Fruit fly (Drosophila melanogaster) whole organism, embryonic: Measurements from ENCODE around the gene CG14401.
A peak's percentile ranks its signal among the peaks of the same experiment; 100 is the strongest.

Source experiments
- Adf1 ChIP-seq: fragments of 200-800 bp; sonication (Bioruptor generic); IDR thresholded peaks from 2 replicates; pipeline ENCODE4 v1.3.6; 2022; ENCODE audit warnings: missing biosample characterization, missing genetic modification characterization
- Atf6 ChIP-seq: fragments of 200-800 bp; sonication (Bioruptor generic); IDR thresholded peaks from 2 replicates; pipeline ENCODE4 v1.3.6; 2022; ENCODE audit warnings: missing biosample characterization, missing genetic modification characterization
- CG10654 ChIP-seq: fragments of 200-800 bp; sonication (Bioruptor generic); optimal IDR thresholded peaks from 2 replicates; lab custom pipeline; 2016; ENCODE audit warnings: missing biosample characterization, missing genetic modification characterization
- CG11085 ChIP-seq: fragments of 200-800 bp; sonication (Bioruptor generic); IDR thresholded peaks from 2 replicates; pipeline ENCODE4 v1.3.6; 2022; ENCODE audit warnings: missing biosample characterization, missing genetic modification characterization
- CG11398 ChIP-seq: fragments of 200-800 bp; sonication (Bioruptor generic); optimal IDR thresholded peaks from 2 replicates; lab custom pipeline; 2016; ENCODE audit warnings: missing biosample characterization, missing genetic modification characterization
- CG12219 ChIP-seq: fragments of 200-800 bp; sonication (Bioruptor generic); optimal IDR thresholded peaks from 3 replicates; lab custom pipeline; 2018; ENCODE audit warnings: missing biosample characterization, mild to moderate bottlenecking, missing genetic modification characterization
- CG13624 ChIP-seq: fragments of 200-800 bp; sonication (Bioruptor generic); optimal IDR thresholded peaks from 2 replicates; lab custom pipeline; 2016; ENCODE audit warnings: missing biosample characterization, missing genetic modification characterization
- CG13775 ChIP-seq: fragments of 200-800 bp; sonication (Bioruptor generic); optimal IDR thresholded peaks from 3 replicates; lab custom pipeline; 2017; ENCODE audit warnings: missing biosample characterization, mild to moderate bottlenecking, missing genetic modification characterization
- CG14710 ChIP-seq: fragments of 200-800 bp; sonication (Bioruptor generic); optimal IDR thresholded peaks from 3 replicates; lab custom pipeline; 2019; ENCODE audit warnings: missing biosample characterization, mild to moderate bottlenecking, missing genetic modification characterization, moderate library complexity
- CG16813 ChIP-seq: fragments of 200-800 bp; sonication (Bioruptor generic); IDR thresholded peaks from 3 replicates; pipeline ENCODE4 v1.3.6; 2022; ENCODE audit warnings: missing biosample characterization, missing genetic modification characterization; ENCODE audit not compliant: partially characterized antibody
- CG1792 ChIP-seq: fragments of 200-800 bp; sonication (Bioruptor generic); optimal IDR thresholded peaks from 2 replicates; lab custom pipeline; 2016; ENCODE audit warnings: missing biosample characterization, missing genetic modification characterization
- CG2202 ChIP-seq: fragments of 200-800 bp; sonication (Bioruptor generic); optimal IDR thresholded peaks from 2 replicates; lab custom pipeline; 2018; ENCODE audit warnings: missing biosample characterization, mild to moderate bottlenecking, missing genetic modification characterization
- CG2678 ChIP-seq: fragments of 200-800 bp; sonication (Bioruptor generic); optimal IDR thresholded peaks from 3 replicates; lab custom pipeline; 2019; ENCODE audit warnings: missing biosample characterization, mild to moderate bottlenecking, missing genetic modification characterization, moderate library complexity
- CG3995 ChIP-seq: fragments of 200-800 bp; sonication (Bioruptor generic); optimal IDR thresholded peaks from 3 replicates; lab custom pipeline; 2016; ENCODE audit warnings: missing biosample characterization, missing genetic modification characterization
- CG4328 ChIP-seq: fragments of 200-800 bp; sonication (Bioruptor generic); optimal IDR thresholded peaks from 3 replicates; lab custom pipeline; 2017; ENCODE audit warnings: missing biosample characterization, missing genetic modification reagents, missing genetic modification characterization
- CG7357 ChIP-seq: fragments of 200-800 bp; sonication (Bioruptor generic); IDR thresholded peaks from 3 replicates; pipeline ENCODE4 v1.3.6; 2022; ENCODE audit warnings: missing biosample characterization, missing genetic modification characterization
- CG7786 ChIP-seq: fragments of 200-800 bp; sonication (Bioruptor generic); optimal IDR thresholded peaks from 2 replicates; lab custom pipeline; 2016; ENCODE audit warnings: missing biosample characterization, missing genetic modification characterization
- CG8944 ChIP-seq: fragments of 200-800 bp; sonication (Bioruptor generic); optimal IDR thresholded peaks from 3 replicates; lab custom pipeline; 2016; ENCODE audit warnings: missing biosample characterization, missing genetic modification characterization
- CG9797 ChIP-seq: fragments of 200-800 bp; sonication (Bioruptor generic); optimal IDR thresholded peaks from 3 replicates; lab custom pipeline; 2018; ENCODE audit warnings: missing biosample characterization, mild to moderate bottlenecking, missing genetic modification characterization
- CoRest ChIP-seq: fragments of 200-800 bp; sonication (Bioruptor generic); optimal IDR thresholded peaks from 3 replicates; lab custom pipeline; 2018; ENCODE audit warnings: missing biosample characterization, mild to moderate bottlenecking, missing genetic modification characterization, moderate library complexity
- D19A ChIP-seq: fragments of 200-800 bp; optimal IDR thresholded peaks from 3 replicates; lab custom pipeline; 2019; ENCODE audit warnings: missing biosample characterization, mild to moderate bottlenecking, missing genetic modification characterization, moderate library complexity
- Dad ChIP-seq: fragments of 200-800 bp; sonication (Bioruptor generic); optimal IDR thresholded peaks from 3 replicates; lab custom pipeline; 2016; ENCODE audit warnings: missing biosample characterization, missing genetic modification characterization
- Hr51 ChIP-seq, 2 experiments: fragments of 200-800 bp; sonication (Bioruptor generic); optimal IDR thresholded peaks; 2 replicates in 1 of 2; 3 replicates in 1 of 2; lab custom pipeline; 2016 to 2018; ENCODE audit warnings: missing biosample characterization in 2 of 2, missing genetic modification characterization in 2 of 2, mild to moderate bottlenecking in 1 of 2, moderate library complexity in 1 of 2
- Kr ChIP-seq: fragments of 200-800 bp; sonication (Bioruptor generic); optimal IDR thresholded peaks from 2 replicates; lab custom pipeline; 2017; ENCODE audit warnings: missing biosample characterization, mild to moderate bottlenecking, missing genetic modification characterization
- Sox100B ChIP-seq: fragments of 200-800 bp; sonication (Bioruptor generic); optimal IDR thresholded peaks from 3 replicates; lab custom pipeline; 2018; ENCODE audit warnings: missing biosample characterization, mild to moderate bottlenecking, missing genetic modification characterization
- Xrp1 ChIP-seq: fragments of 200-800 bp; sonication (Bioruptor generic); IDR thresholded peaks from 2 replicates; pipeline ENCODE4 v1.3.6; 2022; ENCODE audit warnings: missing biosample characterization, missing genetic modification characterization
- al ChIP-seq: fragments of 200-800 bp; sonication (Bioruptor generic); IDR thresholded peaks from 2 replicates; pipeline ENCODE4 v1.3.6; 2022; ENCODE audit warnings: missing biosample characterization, missing genetic modification characterization
- amos ChIP-seq: fragments of 200-800 bp; sonication (Bioruptor generic); IDR thresholded peaks from 2 replicates; pipeline ENCODE4 v1.3.6; 2022; ENCODE audit warnings: missing biosample characterization, missing genetic modification characterization; ENCODE audit not compliant: partially characterized antibody
- chn ChIP-seq: fragments of 200-800 bp; sonication (Bioruptor generic); optimal IDR thresholded peaks from 2 replicates; lab custom pipeline; 2016; ENCODE audit warnings: missing biosample characterization, missing genetic modification characterization
- ci ChIP-seq: fragments of 200-800 bp; sonication (Bioruptor generic); IDR thresholded peaks from 3 replicates; pipeline ENCODE4 v1.3.6; 2022; ENCODE audit warnings: missing biosample characterization, missing genetic modification characterization
- croc ChIP-seq: fragments of 200-800 bp; sonication (Bioruptor generic); conservative IDR thresholded peaks from 3 replicates; pipeline ENCODE4 v1.3.6; 2022; ENCODE audit warnings: missing biosample characterization, missing genetic modification characterization
- cwo ChIP-seq: fragments of 200-800 bp; sonication (Bioruptor generic); optimal IDR thresholded peaks from 3 replicates; lab custom pipeline; 2017; ENCODE audit warnings: missing biosample characterization, missing genetic modification characterization, mild to moderate bottlenecking, moderate library complexity, missing genetic modification reagents
- dati ChIP-seq: fragments of 200-800 bp; sonication (Bioruptor generic); IDR thresholded peaks from 2 replicates; pipeline ENCODE4 v1.3.6; 2022; ENCODE audit warnings: missing biosample characterization, missing genetic modification characterization
- fd3F ChIP-seq: fragments of 200-800 bp; sonication (Bioruptor generic); optimal IDR thresholded peaks from 2 replicates; lab custom pipeline; 2018; ENCODE audit warnings: missing biosample characterization, mild to moderate bottlenecking, missing genetic modification characterization, moderate library complexity
- gce ChIP-seq: fragments of 200-800 bp; sonication (Bioruptor generic); IDR thresholded peaks from 3 replicates; pipeline ENCODE4 v1.3.6; 2022; ENCODE audit warnings: missing biosample characterization, missing genetic modification characterization
- her ChIP-seq: fragments of 200-800 bp; sonication (Bioruptor generic); optimal IDR thresholded peaks from 2 replicates; lab custom pipeline; 2016; ENCODE audit warnings: missing biosample characterization, missing genetic modification characterization
- insv ChIP-seq, 2 experiments: fragments of 200-800 bp; sonication (Bioruptor generic); optimal IDR thresholded peaks; 3 replicates each; lab custom pipeline; 2016 to 2018; ENCODE audit warnings: missing biosample characterization in 2 of 2, missing genetic modification characterization in 2 of 2
- lilli ChIP-seq: fragments of 200-800 bp; sonication (Bioruptor generic); optimal IDR thresholded peaks from 3 replicates; lab custom pipeline; 2016; ENCODE audit warnings: missing biosample characterization, missing genetic modification characterization
- maf-S ChIP-seq: fragments of 200-800 bp; sonication (Bioruptor generic); optimal IDR thresholded peaks from 2 replicates; lab custom pipeline; 2016; ENCODE audit warnings: missing biosample characterization, missing genetic modification characterization
- nom ChIP-seq: fragments of 200-800 bp; sonication (Bioruptor generic); optimal IDR thresholded peaks from 2 replicates; lab custom pipeline; 2017; ENCODE audit warnings: missing biosample characterization, missing genetic modification characterization, mild to moderate bottlenecking, moderate library complexity, missing genetic modification reagents
- odd ChIP-seq: fragments of 200-800 bp; sonication (Bioruptor generic); optimal IDR thresholded peaks from 2 replicates; lab custom pipeline; 2017; ENCODE audit warnings: missing biosample characterization, mild to moderate bottlenecking, missing genetic modification characterization
- otp ChIP-seq: fragments of 200-800 bp; sonication (Bioruptor generic); IDR thresholded peaks from 3 replicates; pipeline ENCODE4, ENCODE4 v1.3.6; 2022; ENCODE audit warnings: missing biosample characterization, missing genetic modification characterization
- p53 ChIP-seq: fragments of 200-800 bp; sonication (Bioruptor generic); optimal IDR thresholded peaks from 2 replicates; lab custom pipeline; 2016; ENCODE audit warnings: missing biosample characterization, missing genetic modification characterization
- pan ChIP-seq, 4 experiments: fragments of >200 bp in 3 of 4; fragments of 200-800 bp in 1 of 4; sonication (Bioruptor generic) in 1 of 4; optimal IDR thresholded peaks in 3 of 4; IDR thresholded peaks in 1 of 4; 2 replicates each; pipeline versions ENCODE4 v1.3.6 to Lab custom; 2017 to 2022; ENCODE audit warnings: missing biosample characterization in 2 of 4, missing genetic modification characterization in 2 of 4, mixed read lengths in 1 of 4
- prd ChIP-seq, 3 experiments: fragments of >200 bp in 2 of 3; fragments of 200-800 bp in 1 of 3; sonication (Bioruptor generic) in 1 of 3; optimal IDR thresholded peaks in 2 of 3; IDR thresholded peaks in 1 of 3; 2 replicates in 2 of 3; 3 replicates in 1 of 3; pipeline versions ENCODE4 v1.3.6 to Lab custom; 2017 to 2022; ENCODE audit warnings: missing biosample characterization in 1 of 3, missing genetic modification characterization in 1 of 3
- pros ChIP-seq: fragments of 200-800 bp; sonication (Bioruptor generic); optimal IDR thresholded peaks from 3 replicates; lab custom pipeline; 2019; ENCODE audit warnings: missing biosample characterization, mild to moderate bottlenecking, missing genetic modification characterization, moderate library complexity
- slp2 ChIP-seq: fragments of 200-800 bp; sonication (Bioruptor generic); optimal IDR thresholded peaks from 2 replicates; lab custom pipeline; 2016; ENCODE audit warnings: missing biosample characterization, missing genetic modification characterization
- sob ChIP-seq: fragments of 200-800 bp; sonication (Bioruptor generic); IDR thresholded peaks from 2 replicates; pipeline ENCODE4 v1.3.6; 2022; ENCODE audit warnings: missing biosample characterization, missing genetic modification characterization
- tgo ChIP-seq: fragments of 200-800 bp; sonication (Bioruptor generic); IDR thresholded peaks from 3 replicates; pipeline ENCODE4 v1.3.6; 2022; ENCODE audit warnings: missing biosample characterization, missing genetic modification characterization
- wdn ChIP-seq: fragments of 200-800 bp; sonication (Bioruptor generic); IDR thresholded peaks from 2 replicates; pipeline ENCODE4 v1.3.6; 2022; ENCODE audit warnings: missing biosample characterization, missing genetic modification characterization
- z ChIP-seq: fragments of 200-800 bp; sonication (Bioruptor generic); IDR thresholded peaks from 3 replicates; pipeline ENCODE4 v1.3.6; 2022; ENCODE audit warnings: missing biosample characterization, missing genetic modification characterization

Gene CG14401

DNA sequence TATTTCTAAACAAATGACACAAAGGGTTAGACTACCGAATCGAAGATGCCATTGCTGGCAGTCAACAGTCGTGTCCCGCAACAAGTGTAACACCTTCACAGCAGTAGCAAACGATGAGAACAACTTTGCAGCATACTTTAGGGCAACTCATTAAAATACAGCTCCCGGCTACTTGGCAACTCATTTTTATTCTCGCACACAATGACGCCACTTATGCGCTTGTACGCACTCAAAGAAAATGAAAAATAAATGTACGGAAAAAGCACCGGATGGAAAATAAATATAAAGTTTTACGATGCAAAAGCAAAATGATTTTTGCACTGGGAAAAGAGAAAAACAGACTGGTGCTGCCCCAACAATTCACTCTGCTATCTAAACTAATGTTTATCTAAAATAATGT lies 21.5 kb downstream of the CG14401 start (continued):
- TF ChIP-seq chn (GFP tag; lab: Kevin White, UChicago) (no peak), Hr51 (GFP tag; optimal IDR thresholded peaks at IDR 0.05; lab: Kevin White, UChicago) (no peak), D19A (tag; lab: Kevin White, UChicago) (peak; percentile 1), otp (no peak), CG13624 (no peak), CG2202 (tag; lab: Kevin White, UChicago) (no peak), CG3995 (GFP tag; lab: Kevin White, UChicago) (no peak), insv (GFP tag; optimal IDR thresholded peaks at IDR 0.05; lab: Kevin White, UChicago) (no peak), Kr (GFP tag; lab: Kevin White, UChicago) (no peak), sob (GFP tag; lab: Robert Waterston, UW) (peak; percentile 54), CG7786 (no peak), tgo (peak; percentile 24; the same call in 2 of the 3 replicates), fd3F (no peak), CG11398 (no peak), CoRest (tag; lab: Kevin White, UChicago) (no peak), CG2678 (no peak), slp2 (GFP tag; lab: Kevin White, UChicago) (no peak), pros (GFP tag; lab: Kevin White, UChicago) (no peak), cwo (GFP tag; lab: Kevin White, UChicago) (no peak), nom (GFP tag; lab: Kevin White, UChicago) (peak; percentile 45), p53 (GFP tag; lab: Kevin White, UChicago) (no peak), odd (GFP tag; lab: Kevin White, UChicago) (no peak), CG12219 (GFP tag; lab: Kevin White, UChicago) (no peak), pan (optimal IDR thresholded peaks at IDR 0.05; lab: Kevin White, UChicago) (no peak), pan (GFP tag; optimal IDR thresholded peaks at IDR 0.05 in 1 of 2, IDR thresholded peaks at IDR 0.05 in 1 of 2) (peak in 1 of 2 experiments; percentile 50), croc (GFP tag; lab: Robert Waterston, UW) (no peak), CG7357 (GFP tag; lab: Robert Waterston, UW) (no peak), al (GFP tag; lab: Robert Waterston, UW) (no peak), z (GFP tag; lab: Robert Waterston, UW) (0 out of 3 replicates have a peak, but pooled peaks have one; percentile 21), her (GFP tag; lab: Kevin White, UChicago) (no peak), maf-S (GFP tag; lab: Kevin White, UChicago) (no peak), ci (GFP tag; lab: Robert Waterston, UW) (peak; percentile 54; the same call in 1 of the 3 replicates), CG14710 (tag; lab: Kevin White, UChicago) (no peak), dati (GFP tag; lab: Robert Waterston, UW) (no peak), CG11085 (GFP tag; lab: Robert Waterston, UW) (no peak), Dad (GFP tag; lab: Kevin White, UChicago) (no peak), Adf1 (GFP tag; lab: Robert Waterston, UW) (no peak; the same call in 1 of the 2 replicates), wdn (GFP tag; lab: Robert Waterston, UW) (no peak), CG1792 (GFP tag; lab: Kevin White, UChicago) (no peak), lilli (GFP tag; lab: Kevin White, UChicago) (peak; percentile 29), CG4328 (GFP tag; lab: Kevin White, UChicago) (no peak), CG9797 (GFP tag; lab: Kevin White, UChicago) (no peak), Atf6 (GFP tag; lab: Robert Waterston, UW) (no peak), Xrp1 (peak; percentile 57), Sox100B (GFP tag; lab: Kevin White, UChicago) (no peak), CG13775 (peak; percentile 2), prd (optimal IDR thresholded peaks at IDR 0.05; lab: Kevin White, UChicago) (no peak), prd (GFP tag; IDR thresholded peaks at IDR 0.05; lab: Robert Waterston, UW) (peak; percentile 34; the same call in 2 of the 3 replicates), CG16813 (GFP tag; lab: Robert Waterston, UW) (no peak), CG8944 (GFP tag; lab: Kevin White, UChicago) (no peak), CG10654 (no peak), amos (no peak), gce (GFP tag; lab: Robert Waterston, UW) (no peak)
